Fruit fly (Drosophila melanogaster) whole organism, embryonic: ENCODE data around the gene Oct-TyrR.

Experiments
- CG10321 ChIP-seq: fragments of 200-800 bp; sonication (Bioruptor generic); IDR thresholded peaks from 2 replicates; pipeline ENCODE4 v1.3.6; 2022; ENCODE audit warnings: missing biosample characterization, missing genetic modification characterization
- CG11093 ChIP-seq: fragments of 200-800 bp; sonication (Bioruptor generic); IDR thresholded peaks from 3 replicates; pipeline ENCODE4 v1.3.6; 2022; ENCODE audit warnings: missing biosample characterization, missing genetic modification characterization
- CG12104 ChIP-seq: fragments of 200-800 bp; sonication (Bioruptor generic); optimal IDR thresholded peaks from 3 replicates; lab custom pipeline; 2016; ENCODE audit warnings: missing biosample characterization, missing genetic modification characterization
- CG12155 ChIP-seq: fragments of 200-800 bp; sonication (Bioruptor generic); optimal IDR thresholded peaks from 3 replicates; lab custom pipeline; 2016; ENCODE audit warnings: missing biosample characterization, missing genetic modification characterization
- CG12391 ChIP-seq: fragments of 200-800 bp; sonication (Bioruptor generic); optimal IDR thresholded peaks from 3 replicates; lab custom pipeline; 2018; ENCODE audit warnings: missing biosample characterization, mild to moderate bottlenecking, missing genetic modification characterization, moderate library complexity
- CG15479 ChIP-seq: fragments of 200-800 bp; sonication (Bioruptor generic); optimal IDR thresholded peaks from 3 replicates; lab custom pipeline; 2019; ENCODE audit warnings: missing biosample characterization, mild to moderate bottlenecking, missing genetic modification characterization, moderate library complexity
- CG16815 ChIP-seq: fragments of 200-800 bp; sonication (Bioruptor generic); optimal IDR thresholded peaks from 3 replicates; lab custom pipeline; 2017; ENCODE audit warnings: missing biosample characterization, mild to moderate bottlenecking, missing genetic modification characterization
- CG17802 ChIP-seq: fragments of 200-800 bp; sonication (Bioruptor generic); optimal IDR thresholded peaks from 2 replicates; lab custom pipeline; 2018; ENCODE audit warnings: missing biosample characterization, mild to moderate bottlenecking, missing genetic modification characterization, moderate library complexity
- CG17912 ChIP-seq: fragments of 200-800 bp; sonication (Bioruptor generic); optimal IDR thresholded peaks from 2 replicates; lab custom pipeline; 2018; ENCODE audit warnings: missing biosample characterization, mild to moderate bottlenecking, missing genetic modification characterization
- CG2120 ChIP-seq: fragments of 200-800 bp; sonication (Bioruptor generic); optimal IDR thresholded peaks from 3 replicates; lab custom pipeline; 2016; ENCODE audit warnings: missing biosample characterization, missing genetic modification characterization
- CG30403 ChIP-seq: fragments of 200-800 bp; sonication (Bioruptor generic); optimal IDR thresholded peaks from 3 replicates; lab custom pipeline; 2016; ENCODE audit warnings: missing biosample characterization, missing genetic modification characterization
- CG3065 ChIP-seq: fragments of 200-800 bp; sonication (Bioruptor generic); optimal IDR thresholded peaks from 2 replicates; lab custom pipeline; 2016; ENCODE audit warnings: missing biosample characterization, missing genetic modification characterization
- CG43689 ChIP-seq: fragments of 200-800 bp; sonication (Bioruptor generic); IDR thresholded peaks from 2 replicates; pipeline ENCODE4 v1.3.6; 2022; ENCODE audit warnings: missing biosample characterization, missing genetic modification characterization
- CG7357 ChIP-seq: fragments of 200-800 bp; sonication (Bioruptor generic); IDR thresholded peaks from 3 replicates; pipeline ENCODE4 v1.3.6; 2022; ENCODE audit warnings: missing biosample characterization, missing genetic modification characterization
- CG7987 ChIP-seq: fragments of 200-800 bp; sonication (Bioruptor generic); optimal IDR thresholded peaks from 2 replicates; lab custom pipeline; 2018; ENCODE audit warnings: missing biosample characterization, mild to moderate bottlenecking, missing genetic modification characterization, moderate library complexity
- CG8089 ChIP-seq: fragments of 200-800 bp; sonication (Bioruptor generic); optimal IDR thresholded peaks from 3 replicates; lab custom pipeline; 2016; ENCODE audit warnings: missing biosample characterization, missing genetic modification characterization
- Deaf1 ChIP-seq: fragments of 200-800 bp; optimal IDR thresholded peaks from 3 replicates; lab custom pipeline; 2019; ENCODE audit warnings: missing biosample characterization, mild to moderate bottlenecking, missing genetic modification characterization, moderate library complexity
- Dfd ChIP-seq, 2 experiments: fragments of >200 bp; optimal IDR thresholded peaks; 2 replicates each; lab custom pipeline; 2017; ENCODE audit warnings: missing biosample characterization in 2 of 2, missing genetic modification characterization in 2 of 2
- Dip3 ChIP-seq: fragments of 200-800 bp; sonication (Bioruptor generic); optimal IDR thresholded peaks from 3 replicates; lab custom pipeline; 2016; ENCODE audit warnings: missing biosample characterization, missing genetic modification characterization
- Dref ChIP-seq: fragments of 200-800 bp; sonication (Bioruptor generic); IDR thresholded peaks from 2 replicates; pipeline ENCODE4 v1.3.6; 2022; ENCODE audit warnings: missing biosample characterization, missing genetic modification characterization
- Ets65A ChIP-seq: fragments of 200-800 bp; sonication (Bioruptor generic); peaks from one replicate; lab custom pipeline; 2016; ENCODE audit warnings: missing biosample characterization, missing genetic modification characterization
- H2.0 ChIP-seq: fragments of 200-800 bp; sonication (Bioruptor generic); IDR thresholded peaks from 2 replicates; pipeline ENCODE4 v1.3.6; 2022; ENCODE audit warnings: missing biosample characterization, missing genetic modification characterization
- HLH54F ChIP-seq: fragments of 200-800 bp; sonication (Bioruptor generic); optimal IDR thresholded peaks from 3 replicates; lab custom pipeline; 2016; ENCODE audit warnings: missing biosample characterization, missing genetic modification characterization
- HmgZ ChIP-seq: fragments of 200-800 bp; sonication (Bioruptor generic); optimal IDR thresholded peaks from 2 replicates; lab custom pipeline; 2018; ENCODE audit warnings: missing biosample characterization, mild to moderate bottlenecking, missing genetic modification characterization
- Jarid2 ChIP-seq: fragments of 200-800 bp; sonication (Bioruptor generic); optimal IDR thresholded peaks from 3 replicates; lab custom pipeline; 2017; ENCODE audit warnings: mild to moderate bottlenecking, missing biosample characterization, missing genetic modification reagents, missing genetic modification characterization
- Med ChIP-seq: fragments of 200-800 bp; sonication (Bioruptor generic); peaks from one replicate; lab custom pipeline; 2016; ENCODE audit warnings: missing biosample characterization, missing genetic modification characterization, mild to moderate bottlenecking, inconsistent platforms, moderate library complexity
- Mes4 ChIP-seq: fragments of 200-800 bp; sonication (Bioruptor generic); optimal IDR thresholded peaks from 2 replicates; lab custom pipeline; 2016; ENCODE audit warnings: missing biosample characterization, missing genetic modification characterization
- Poxn ChIP-seq: fragments of 200-800 bp; sonication (Bioruptor generic); IDR thresholded peaks from 2 replicates; pipeline ENCODE4 v1.3.6; 2022; ENCODE audit warnings: missing biosample characterization, missing genetic modification characterization
- Side ChIP-seq: fragments of 200-800 bp; sonication (Bioruptor generic); optimal IDR thresholded peaks from 2 replicates; lab custom pipeline; 2016; ENCODE audit warnings: missing biosample characterization, missing genetic modification characterization
- Spps ChIP-seq: fragments of 200-800 bp; sonication (Bioruptor generic); optimal IDR thresholded peaks from 2 replicates; lab custom pipeline; 2018; ENCODE audit warnings: missing biosample characterization, mild to moderate bottlenecking, missing genetic modification characterization
- Taf1 ChIP-seq: fragments of 200-800 bp; sonication (Bioruptor generic); IDR thresholded peaks from 2 replicates; pipeline ENCODE4 v1.3.6; 2022; ENCODE audit warnings: missing biosample characterization, missing genetic modification characterization
- ab ChIP-seq: fragments of 200-800 bp; sonication (Bioruptor generic); optimal IDR thresholded peaks from 2 replicates; lab custom pipeline; 2016; ENCODE audit warnings: missing biosample characterization, missing genetic modification characterization
- ac ChIP-seq: fragments of 200-800 bp; sonication (Bioruptor generic); optimal IDR thresholded peaks from 3 replicates; lab custom pipeline; 2017; ENCODE audit warnings: missing biosample characterization, mild to moderate bottlenecking, missing genetic modification characterization
- ara ChIP-seq: fragments of 200-800 bp; sonication (Bioruptor generic); IDR thresholded peaks from 2 replicates; pipeline ENCODE4 v1.3.6; 2022; ENCODE audit warnings: missing biosample characterization, missing genetic modification characterization
- bab2 ChIP-seq: fragments of 200-800 bp; sonication (Bioruptor generic); optimal IDR thresholded peaks from 2 replicates; lab custom pipeline; 2016; ENCODE audit warnings: missing biosample characterization, missing genetic modification characterization
- ci ChIP-seq: fragments of 200-800 bp; sonication (Bioruptor generic); IDR thresholded peaks from 3 replicates; pipeline ENCODE4 v1.3.6; 2022; ENCODE audit warnings: missing biosample characterization, missing genetic modification characterization
- eve ChIP-seq, 2 experiments: fragments of >200 bp; optimal IDR thresholded peaks; 2 replicates each; lab custom pipeline; 2017; ENCODE audit warnings: missing biosample characterization in 2 of 2, missing genetic modification characterization in 2 of 2
- her ChIP-seq: fragments of 200-800 bp; sonication (Bioruptor generic); optimal IDR thresholded peaks from 2 replicates; lab custom pipeline; 2016; ENCODE audit warnings: missing biosample characterization, missing genetic modification characterization
- hkb ChIP-seq, 2 experiments: fragments of 200-800 bp in 1 of 2; fragments of >200 bp in 1 of 2; sonication (Bioruptor generic) in 1 of 2; IDR thresholded peaks in 1 of 2; optimal IDR thresholded peaks in 1 of 2; 2 replicates each; pipeline versions ENCODE4 v1.3.6 to Lab custom; 2017 to 2022; ENCODE audit warnings: missing biosample characterization in 1 of 2, missing genetic modification characterization in 1 of 2
- lmd ChIP-seq: fragments of 200-800 bp; sonication (Bioruptor generic); IDR thresholded peaks from 2 replicates; pipeline ENCODE4 v1.3.6; 2022; ENCODE audit warnings: missing biosample characterization, missing genetic modification characterization
- lola ChIP-seq, 3 experiments: fragments of >200 bp in 2 of 3; fragments of 200-800 bp in 1 of 3; sonication (Bioruptor generic) in 1 of 3; optimal IDR thresholded peaks; 2 replicates each; lab custom pipeline; 2017 to 2019; ENCODE audit warnings: missing biosample characterization in 3 of 3, missing genetic modification characterization in 3 of 3, mild to moderate bottlenecking in 1 of 3, moderate library complexity in 1 of 3
- lov ChIP-seq, 2 experiments: fragments of 200-800 bp in 1 of 2; fragments of >200 bp in 1 of 2; sonication (Bioruptor generic) in 1 of 2; IDR thresholded peaks in 1 of 2; optimal IDR thresholded peaks in 1 of 2; 2 replicates in 1 of 2; 3 replicates in 1 of 2; pipeline versions ENCODE4 v1.3.6 to Lab custom; 2017 to 2022; ENCODE audit warnings: missing biosample characterization in 1 of 2, missing genetic modification characterization in 1 of 2
- pho ChIP-seq: fragments of 200-800 bp; sonication (Bioruptor generic); optimal IDR thresholded peaks from 2 replicates; lab custom pipeline; 2016; ENCODE audit warnings: missing biosample characterization, missing genetic modification characterization
- phol ChIP-seq: fragments of 200-800 bp; sonication (Bioruptor generic); optimal IDR thresholded peaks from 3 replicates; lab custom pipeline; 2018; ENCODE audit warnings: missing biosample characterization, mild to moderate bottlenecking, missing genetic modification characterization, moderate library complexity
- rib ChIP-seq: fragments of 200-800 bp; sonication (Bioruptor generic); IDR thresholded peaks from 2 replicates; pipeline ENCODE4 v1.3.6; 2022; ENCODE audit warnings: missing biosample characterization, missing genetic modification characterization
- row ChIP-seq: fragments of 200-800 bp; sonication (Bioruptor generic); IDR thresholded peaks from 3 replicates; pipeline ENCODE4 v1.3.6; 2022; ENCODE audit warnings: missing biosample characterization, missing genetic modification characterization
- sima ChIP-seq: fragments of 200-800 bp; sonication (Bioruptor generic); optimal IDR thresholded peaks from 2 replicates; lab custom pipeline; 2016; ENCODE audit warnings: missing biosample characterization, missing genetic modification characterization
- slou ChIP-seq: fragments of 200-800 bp; sonication (Bioruptor generic); optimal IDR thresholded peaks from 3 replicates; lab custom pipeline; 2016; ENCODE audit warnings: missing biosample characterization, missing genetic modification characterization
- stc ChIP-seq: fragments of 200-800 bp; sonication (Bioruptor generic); IDR thresholded peaks from 2 replicates; pipeline ENCODE4 v1.3.6; 2022; ENCODE audit warnings: missing biosample characterization, missing genetic modification characterization
- tna ChIP-seq: fragments of 200-800 bp; sonication (Bioruptor generic); IDR thresholded peaks from 2 replicates; pipeline ENCODE4 v1.3.6; 2022; ENCODE audit warnings: missing biosample characterization, missing genetic modification characterization; ENCODE audit not compliant: partially characterized antibody
- tup ChIP-seq: fragments of 200-800 bp; sonication (Bioruptor generic); optimal IDR thresholded peaks from 2 replicates; lab custom pipeline; 2016; ENCODE audit warnings: missing biosample characterization, mild to moderate bottlenecking, missing genetic modification characterization, moderate library complexity
- vvl ChIP-seq: fragments of 200-800 bp; sonication (Bioruptor generic); IDR thresholded peaks from 2 replicates; pipeline ENCODE4 v1.3.6; 2022; ENCODE audit warnings: missing biosample characterization, missing genetic modification characterization

Oct-TyrR gene

dm6 chr3L:22065694-22066093 is 30.9 kb downstream of the Oct-TyrR start, which contains the start of gene CG14561 (continued):
- no peak for TF ChIP-seq CG17802
- TF ChIP-seq tup (GFP tag; lab: Kevin White, UChicago), result no peak
- no peak for TF ChIP-seq CG12104 (GFP tag; lab: Kevin White, UChicago)
- TF ChIP-seq row (GFP tag; lab: Robert Waterston, UW), result peak; percentile 80
- TF ChIP-seq Dip3 (GFP tag; lab: Kevin White, UChicago), result no peak
- no peak for TF ChIP-seq stc (GFP tag; lab: Robert Waterston, UW)
- TF ChIP-seq CG12391 (tag; lab: Kevin White, UChicago), result peak; percentile 16
- TF ChIP-seq lmd (GFP tag; lab: Robert Waterston, UW), result no peak
- no peak for TF ChIP-seq slou (GFP tag; lab: Kevin White, UChicago)
- TF ChIP-seq CG8089 (GFP tag; lab: Kevin White, UChicago), result no peak
- peak in 1 of 3 experiments; percentile 10 for TF ChIP-seq lola (GFP tag; optimal IDR thresholded peaks at IDR 0.05; lab: Kevin White, UChicago)
- TF ChIP-seq Spps (tag; lab: Kevin White, UChicago), result no peak
- no peak for TF ChIP-seq CG17912
- peak; percentile 51 for TF ChIP-seq Dref (GFP tag; lab: Robert Waterston, UW)
- no peak for TF ChIP-seq CG10321 (GFP tag; lab: Robert Waterston, UW)
- no peak for TF ChIP-seq Ets65A
- no peak for TF ChIP-seq ab (GFP tag; lab: Kevin White, UChicago)
- peak; percentile 39 for TF ChIP-seq HmgZ (tag; lab: Kevin White, UChicago)
- TF ChIP-seq pho (GFP tag; lab: Kevin White, UChicago), result no peak
- TF ChIP-seq CG2120 (GFP tag; lab: Kevin White, UChicago), result peak; percentile 44
- no peak for TF ChIP-seq CG12155 (GFP tag; lab: Kevin White, UChicago)
- no peak for TF ChIP-seq CG15479 (GFP tag; lab: Kevin White, UChicago)
- no peak for TF ChIP-seq CG11093
- TF ChIP-seq CG30403 (GFP tag; lab: Kevin White, UChicago), result peak; percentile 23
- TF ChIP-seq HLH54F (GFP tag; lab: Kevin White, UChicago), result peak; percentile 26
- no peak for TF ChIP-seq hkb (optimal IDR thresholded peaks at IDR 0.05; lab: Kevin White, UChicago)
- TF ChIP-seq hkb (GFP tag; IDR thresholded peaks at IDR 0.05; lab: Robert Waterston, UW), result no peak
- no peak for TF ChIP-seq ac (GFP tag; lab: Kevin White, UChicago)
- TF ChIP-seq Poxn, result no peak
- no peak for TF ChIP-seq CG7987 (GFP tag; lab: Kevin White, UChicago)
- TF ChIP-seq ci (GFP tag; lab: Robert Waterston, UW), result peak; percentile 34; the same call in 2 of the 3 replicates
- no peak for TF ChIP-seq lov (optimal IDR thresholded peaks at IDR 0.05; lab: Kevin White, UChicago)
- TF ChIP-seq lov (GFP tag; IDR thresholded peaks at IDR 0.05; lab: Robert Waterston, UW), result peak; percentile 73; the same call in 1 of the 3 replicates
- TF ChIP-seq H2.0 (GFP tag; lab: Robert Waterston, UW), result no peak
- TF ChIP-seq rib, result no peak
- peak; percentile 25; the same call in 1 of the 2 replicates for TF ChIP-seq ara (GFP tag; lab: Robert Waterston, UW)
- TF ChIP-seq eve (GFP tag; optimal IDR thresholded peaks at IDR 0.05; lab: Kevin White, UChicago), result no peak
- no peak for TF ChIP-seq CG3065 (GFP tag; lab: Kevin White, UChicago)
- TF ChIP-seq Taf1, result no peak
- peak; percentile 15 for TF ChIP-seq Side (GFP tag; lab: Kevin White, UChicago)
- no peak for TF ChIP-seq CG7357 (GFP tag; lab: Robert Waterston, UW)
- no peak for TF ChIP-seq Jarid2 (GFP tag; lab: Kevin White, UChicago)
- TF ChIP-seq Deaf1 (tag; lab: Kevin White, UChicago), result no peak
- peak; percentile 40 for TF ChIP-seq her (GFP tag; lab: Kevin White, UChicago)
- TF ChIP-seq sima (GFP tag; lab: Kevin White, UChicago), result no peak
- no peak for TF ChIP-seq Dfd (GFP tag; optimal IDR thresholded peaks at IDR 0.05; lab: Kevin White, UChicago)
- peak; percentile 86 for TF ChIP-seq Med (GFP tag; lab: Kevin White, UChicago)
- peak; percentile 16; the same call in 1 of the 2 replicates for TF ChIP-seq vvl (GFP tag; lab: Robert Waterston, UW)
- TF ChIP-seq bab2 (GFP tag; lab: Kevin White, UChicago), result peak; percentile 22
- no peak for TF ChIP-seq CG16815 (GFP tag; lab: Kevin White, UChicago)
- no peak for TF ChIP-seq CG43689
- peak; percentile 89 for TF ChIP-seq tna
- peak; percentile 52 for TF ChIP-seq phol (tag; lab: Kevin White, UChicago)
- no peak for TF ChIP-seq Mes4
